Worm (Caenorhabditis elegans) whole organism, midembryonic: ENCODE results near the gene C05D12.1.
A peak's percentile ranks its signal among the peaks of the same experiment; 100 is the strongest.

Experiments
- T22C8.4 ChIP-seq: fragments of 200-800 bp; sonication (Bioruptor generic); IDR thresholded peaks from 2 replicates; pipeline ENCODE4 v1.3.6; 2022; ENCODE audit warnings: missing genetic modification characterization, missing compliant biosample characterization
- cog-1 ChIP-seq: sonication (generic microtip); optimal IDR thresholded peaks from 2 replicates; lab custom pipeline; 2016; ENCODE audit warnings: missing genetic modification characterization, missing compliant biosample characterization
- flt-1 ChIP-seq: fragments of 200-800 bp; sonication (Bioruptor generic); IDR thresholded peaks from 2 replicates; pipeline ENCODE4 v1.3.6; 2022; ENCODE audit warnings: missing genetic modification characterization, missing compliant biosample characterization
- klf-2 ChIP-seq: fragments of 200-800 bp; sonication (Bioruptor generic); conservative IDR thresholded peaks from 2 replicates; pipeline ENCODE4 v1.3.6; 2022; ENCODE audit warnings: missing genetic modification reagents, missing genetic modification characterization, missing compliant biosample characterization
- med-1 ChIP-seq: sonication (generic microtip); optimal IDR thresholded peaks from 2 replicates; lab custom pipeline; 2017; ENCODE audit warnings: missing genetic modification characterization, mild to moderate bottlenecking, missing compliant biosample characterization, antibody characterized with exemption, missing genetic modification reagents; ENCODE audit not compliant: insufficient read depth
- ref-1 ChIP-seq: fragments of 200-800 bp; sonication (Bioruptor generic); conservative IDR thresholded peaks from 2 replicates; pipeline ENCODE4 v1.3.6; 2022; ENCODE audit warnings: missing genetic modification reagents, missing genetic modification characterization, missing compliant biosample characterization
- tab-1 ChIP-seq: fragments of 200-800 bp; sonication (Bioruptor generic); IDR thresholded peaks from 2 replicates; pipeline ENCODE4 v1.3.6; 2022; ENCODE audit warnings: missing genetic modification characterization, missing compliant biosample characterization
- ztf-23 ChIP-seq: fragments of 200-800 bp; sonication (Bioruptor generic); IDR thresholded peaks from 2 replicates; pipeline ENCODE4 v1.3.6; 2022; ENCODE audit warnings: missing genetic modification reagents, missing genetic modification characterization, missing compliant biosample characterization
- ztf-29 ChIP-seq: fragments of 200-800 bp; sonication (Bioruptor generic); IDR thresholded peaks from 2 replicates; pipeline ENCODE4 v1.3.6; 2022; ENCODE audit warnings: missing genetic modification reagents, missing genetic modification characterization, missing compliant biosample characterization

C05D12.1 gene

DNA sequence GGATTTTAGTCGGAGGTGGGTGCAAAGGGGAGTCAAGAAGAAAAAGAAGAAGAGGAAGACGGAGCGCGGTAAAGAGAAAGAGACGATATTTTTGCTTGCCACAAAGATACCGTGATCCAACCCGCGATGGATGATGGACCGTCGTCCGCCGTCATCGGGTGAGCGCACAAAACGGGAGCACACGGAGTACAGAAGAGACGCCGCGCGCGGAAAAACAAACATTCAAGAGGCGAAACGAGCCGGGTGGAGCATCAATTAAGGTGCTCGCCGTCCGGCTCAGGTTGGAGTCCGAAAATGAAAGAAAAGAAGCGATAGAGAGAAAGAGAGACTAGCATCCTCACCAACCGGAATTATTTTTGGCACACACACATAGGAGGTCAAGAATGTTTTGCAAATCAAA lies 21.8 kb downstream of the C05D12.1 start:
- TF ChIP-seq med-1 (GFP tag; lab: Kevin White, UChicago) (no peak), cog-1 (tag; lab: Kevin White, UChicago) (no peak), T22C8.4 (GFP tag; lab: Robert Waterston, UW) (no peak), ztf-29 (no peak), flt-1 (GFP tag; lab: Robert Waterston, UW) (no peak), tab-1 (no peak), klf-2 (GFP tag; lab: Robert Waterston, UW) (no peak), ztf-23 (GFP tag; lab: Robert Waterston, UW) (no peak), ref-1 (GFP tag; lab: Robert Waterston, UW) (no peak)

DNA sequence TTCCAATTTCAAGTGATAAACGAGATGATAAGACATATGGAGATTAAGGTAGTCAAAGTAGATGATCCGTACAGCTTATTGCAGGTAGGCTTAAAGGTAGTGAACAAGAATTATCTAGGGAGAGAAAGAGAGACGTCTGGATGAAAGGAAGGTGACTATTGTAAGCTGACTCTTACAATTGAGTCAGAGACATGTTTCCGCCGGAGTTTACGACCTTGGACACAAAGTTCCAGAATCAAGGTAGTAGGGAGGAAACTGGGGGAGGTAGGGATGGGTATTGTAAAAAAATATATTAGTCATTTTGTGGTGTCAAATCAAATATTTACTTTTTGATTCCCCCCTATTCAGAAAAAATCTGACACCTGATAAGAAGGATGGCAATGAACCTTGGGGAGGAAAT lies 23.2 kb downstream of the C05D12.1 start:
- TF ChIP-seq cog-1 (tag; lab: Kevin White, UChicago), result no peak
- TF ChIP-seq klf-2 (GFP tag; lab: Robert Waterston, UW), result no peak
- no peak for TF ChIP-seq flt-1 (GFP tag; lab: Robert Waterston, UW)
- TF ChIP-seq ztf-23 (GFP tag; lab: Robert Waterston, UW), result no peak
- no peak for TF ChIP-seq ztf-29
- no peak for TF ChIP-seq med-1 (GFP tag; lab: Kevin White, UChicago)
- no peak for TF ChIP-seq T22C8.4 (GFP tag; lab: Robert Waterston, UW)
- no peak for TF ChIP-seq tab-1
- TF ChIP-seq ref-1 (GFP tag; lab: Robert Waterston, UW), result no peak

DNA sequence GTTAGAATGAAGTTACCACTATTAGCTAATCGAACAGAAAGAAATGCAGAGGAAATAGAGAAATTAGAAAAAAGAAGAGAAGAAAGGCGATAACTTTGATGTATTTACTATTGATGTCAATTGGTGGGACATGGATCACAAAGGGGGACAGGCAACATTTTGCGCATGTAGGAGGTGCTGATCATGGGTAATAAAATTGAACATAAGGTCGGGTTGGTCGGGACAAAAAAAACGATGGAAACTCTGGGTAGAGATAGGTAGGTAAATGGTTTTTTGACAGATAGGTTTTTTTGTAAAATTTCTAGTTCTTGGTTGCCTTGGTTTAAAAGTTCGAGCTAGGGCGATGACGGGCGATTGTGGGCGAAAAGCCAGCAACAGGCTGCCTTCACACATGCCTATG lies 24.7 kb downstream of the C05D12.1 start, which contains the start of gene shn-1:
shn-1 (minus strand) TSS at position 101 of the 400 bp plus-strand sequence.
- TF ChIP-seq ztf-29 (no peak), klf-2 (GFP tag; lab: Robert Waterston, UW) (no peak), med-1 (GFP tag; lab: Kevin White, UChicago) (no peak), ztf-23 (GFP tag; lab: Robert Waterston, UW) (no peak), cog-1 (tag; lab: Kevin White, UChicago) (no peak), tab-1 (no peak), ref-1 (GFP tag; lab: Robert Waterston, UW) (no peak), flt-1 (GFP tag; lab: Robert Waterston, UW) (no peak), T22C8.4 (GFP tag; lab: Robert Waterston, UW) (no peak)

DNA sequence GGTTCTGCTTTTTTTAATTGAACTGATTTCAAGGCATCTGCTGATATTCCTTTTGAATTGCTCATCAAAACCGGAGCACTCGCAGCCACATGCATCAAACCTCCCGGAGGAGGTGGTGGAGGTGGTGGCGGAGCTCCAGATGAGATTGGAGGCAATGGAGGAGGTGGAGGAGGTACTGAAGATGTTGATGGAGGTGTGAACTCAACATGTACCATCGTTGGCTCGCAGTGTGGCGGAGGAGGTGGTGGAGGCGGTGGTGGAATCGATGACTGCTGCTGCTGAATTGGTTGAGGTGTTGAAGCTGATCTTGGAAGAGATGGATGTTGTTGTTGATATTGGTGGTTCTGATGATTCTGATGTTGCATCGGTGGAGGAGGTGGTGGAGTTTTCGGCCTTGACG lies 28.6 kb downstream of the C05D12.1 start:
- TF ChIP-seq cog-1 (tag; lab: Kevin White, UChicago), result no peak
- TF ChIP-seq flt-1 (GFP tag; lab: Robert Waterston, UW), result no peak
- TF ChIP-seq tab-1, result 0 out of 2 replicates have a peak, but pooled peaks have one; percentile 39

DNA sequence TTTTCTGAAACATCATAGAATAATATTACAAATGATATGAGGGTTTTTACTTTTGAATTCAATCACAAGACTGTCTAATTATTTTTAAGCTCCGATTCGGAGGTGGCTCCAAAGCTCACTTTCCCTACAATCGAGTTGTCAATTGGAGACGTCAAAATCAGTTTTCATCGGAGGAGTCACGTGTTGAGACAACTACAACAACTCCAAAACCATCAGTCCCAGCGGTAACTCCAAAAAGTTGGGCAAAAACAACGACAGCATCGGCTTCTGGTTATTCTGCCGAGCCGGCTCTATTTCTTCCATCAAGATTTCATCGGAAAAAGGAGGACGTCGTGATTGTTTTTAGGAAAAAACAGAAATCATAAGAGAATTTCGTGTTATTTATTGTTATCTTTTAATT lies 31.5 kb downstream of the C05D12.1 start:
- TF ChIP-seq flt-1 (GFP tag; lab: Robert Waterston, UW), result no peak
- no peak for TF ChIP-seq ztf-29
- TF ChIP-seq klf-2 (GFP tag; lab: Robert Waterston, UW), result no peak
- TF ChIP-seq cog-1 (tag; lab: Kevin White, UChicago), result no peak
- TF ChIP-seq ztf-23 (GFP tag; lab: Robert Waterston, UW), result no peak
- TF ChIP-seq tab-1, result no peak
- TF ChIP-seq med-1 (GFP tag; lab: Kevin White, UChicago), result no peak
- no peak for TF ChIP-seq ref-1 (GFP tag; lab: Robert Waterston, UW)
- TF ChIP-seq T22C8.4 (GFP tag; lab: Robert Waterston, UW), result no peak

DNA sequence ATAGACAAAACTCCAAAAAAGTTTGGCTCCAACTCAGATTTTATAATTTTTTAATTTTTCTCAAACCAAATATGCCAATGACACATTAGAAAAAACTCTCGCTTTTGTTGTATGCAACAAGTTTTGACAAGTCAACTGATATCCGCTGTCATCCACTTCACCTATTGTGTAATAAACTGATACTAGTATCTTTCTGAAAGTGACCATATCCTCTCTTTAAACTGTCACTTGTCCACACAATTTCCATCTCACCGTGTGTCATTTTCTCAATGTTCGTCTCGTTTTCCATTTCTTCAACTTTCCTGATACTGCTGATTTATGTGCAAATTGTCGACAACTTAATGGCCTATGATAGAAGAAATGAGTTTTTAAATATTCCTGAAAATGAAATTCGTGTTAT lies 32.5 kb downstream of the C05D12.1 start, which contains the start of the genes C33B4.5 and C33B4.4:
C33B4.5 (plus strand) TSS at position 270 of the 400 bp plus-strand sequence.
C33B4.4 (minus strand) TSS at position 385 of the 400 bp plus-strand sequence.
- TF ChIP-seq cog-1 (tag; lab: Kevin White, UChicago), result no peak
- no peak for TF ChIP-seq tab-1
- no peak for TF ChIP-seq ztf-29
- no peak for TF ChIP-seq T22C8.4 (GFP tag; lab: Robert Waterston, UW)
- no peak for TF ChIP-seq flt-1 (GFP tag; lab: Robert Waterston, UW)
- no peak for TF ChIP-seq med-1 (GFP tag; lab: Kevin White, UChicago)
- TF ChIP-seq ref-1 (GFP tag; lab: Robert Waterston, UW), result no peak
- TF ChIP-seq klf-2 (GFP tag; lab: Robert Waterston, UW), result no peak
- no peak for TF ChIP-seq ztf-23 (GFP tag; lab: Robert Waterston, UW)

DNA sequence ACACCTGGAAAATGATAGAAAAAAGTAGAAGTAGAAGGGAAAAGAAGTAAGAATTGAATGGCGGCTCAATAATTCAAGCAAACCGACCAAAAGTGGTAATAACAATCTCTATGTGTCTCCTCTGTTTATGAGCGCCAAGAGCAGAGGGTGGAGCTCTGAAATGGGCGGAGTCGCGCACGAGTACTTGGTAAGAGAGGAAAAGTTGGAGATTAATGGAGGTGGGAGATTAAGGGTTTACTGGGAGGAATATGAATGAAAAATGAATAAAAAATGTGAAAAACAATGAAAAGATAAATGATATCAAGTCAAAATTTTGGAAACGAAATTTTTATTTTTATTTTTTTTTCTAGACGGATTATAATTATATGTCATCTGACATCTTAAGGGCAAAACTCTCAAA lies 37.9 kb downstream of the C05D12.1 start:
- no peak for TF ChIP-seq ztf-29
- no peak for TF ChIP-seq ref-1 (GFP tag; lab: Robert Waterston, UW)

DNA sequence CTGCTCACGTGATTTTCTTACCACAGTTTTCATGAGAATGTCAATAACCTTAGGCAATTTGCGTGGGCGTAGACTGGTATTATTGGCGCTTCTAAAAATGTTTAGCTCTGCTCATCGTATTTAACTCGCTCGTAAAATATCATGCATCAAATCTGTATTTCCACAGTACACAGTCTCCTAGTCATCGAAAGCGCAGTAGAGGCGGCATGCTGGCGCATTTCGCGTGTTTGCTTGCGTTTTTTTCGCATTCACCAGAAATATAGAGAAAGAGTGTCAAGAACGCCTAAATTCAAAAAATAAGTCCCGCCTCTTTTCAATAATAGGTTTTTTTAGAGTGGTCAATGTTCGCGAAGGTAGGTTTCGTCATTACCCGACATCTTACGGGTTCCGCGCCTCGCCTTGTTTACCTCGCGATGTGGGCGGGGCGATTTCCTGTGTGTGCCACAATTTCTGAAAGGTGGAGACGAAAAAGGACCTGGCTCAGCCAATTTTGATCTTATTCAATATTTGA lies 38.9 kb downstream of the C05D12.1 start:
- TF ChIP-seq T22C8.4 (GFP tag; lab: Robert Waterston, UW), result no peak

DNA sequence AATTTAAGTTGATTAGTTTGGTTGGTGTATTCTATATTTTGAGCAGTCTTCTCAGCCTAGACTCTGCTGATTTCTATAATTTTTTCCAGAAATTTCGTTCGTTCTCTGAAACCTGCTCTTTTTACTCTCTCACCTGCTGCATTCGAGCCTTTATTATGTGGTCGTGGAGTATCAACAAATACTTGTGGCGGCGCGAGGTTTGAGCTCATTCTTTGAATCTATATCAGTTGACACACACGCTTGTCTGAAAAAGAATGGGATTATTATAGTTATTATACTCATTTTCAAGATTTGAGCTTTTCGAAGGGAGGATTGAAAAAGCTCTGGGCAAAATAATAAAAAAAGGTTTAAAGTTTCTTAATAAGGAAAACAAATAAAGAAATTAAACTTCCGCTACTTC lies 39.5 kb downstream of the C05D12.1 start:
- TF ChIP-seq cog-1 (tag; lab: Kevin White, UChicago) (no peak), klf-2 (GFP tag; lab: Robert Waterston, UW) (no peak), flt-1 (GFP tag; lab: Robert Waterston, UW) (no peak), tab-1 (no peak)

DNA sequence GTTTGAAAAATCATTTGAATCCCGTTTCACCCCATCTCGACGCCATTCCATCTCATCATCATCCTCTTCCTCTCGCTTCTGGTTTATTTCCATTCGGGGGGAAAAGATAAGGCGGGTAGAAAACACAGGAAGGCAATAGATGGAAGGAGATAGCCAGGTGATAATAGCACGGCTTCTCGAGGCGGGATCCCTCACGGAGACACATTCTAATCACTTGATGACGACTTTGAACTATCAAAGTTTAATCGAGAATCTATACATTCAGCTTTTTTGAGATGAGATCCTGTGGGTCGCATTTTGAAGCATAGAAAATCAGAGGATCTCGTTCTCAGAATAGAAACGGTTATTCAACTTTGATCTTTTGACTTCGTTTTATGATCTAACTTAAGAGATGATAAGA lies 43.6 kb downstream of the C05D12.1 start, which contains the start of gene C33B4.2:
C33B4.2 (minus strand) TSS at position 165 of the 400 bp plus-strand sequence.
- TF ChIP-seq T22C8.4 (GFP tag; lab: Robert Waterston, UW), result no peak
- no peak for TF ChIP-seq cog-1 (tag; lab: Kevin White, UChicago)
- no peak for TF ChIP-seq ref-1 (GFP tag; lab: Robert Waterston, UW)
- no peak for TF ChIP-seq ztf-29
- TF ChIP-seq tab-1, result no peak
- no peak for TF ChIP-seq med-1 (GFP tag; lab: Kevin White, UChicago)
- TF ChIP-seq klf-2 (GFP tag; lab: Robert Waterston, UW), result no peak
- no peak for TF ChIP-seq ztf-23 (GFP tag; lab: Robert Waterston, UW)
- no peak for TF ChIP-seq flt-1 (GFP tag; lab: Robert Waterston, UW)
